Worm (Caenorhabditis elegans) whole organism, L4 larva: Measurements from ENCODE around the gene lipl-7.

ENCODE experiments used
- D1046.2 ChIP-seq: fragments of 200-800 bp; sonication (Bioruptor generic); IDR thresholded peaks from 2 replicates; pipeline ENCODE4 v1.3.6; 2022; ENCODE audit warnings: missing genetic modification characterization, missing compliant biosample characterization
- F10B5.3 ChIP-seq: sonication (generic microtip); optimal IDR thresholded peaks from 2 replicates; lab custom pipeline; 2016; ENCODE audit warnings: mild to moderate bottlenecking, missing genetic modification characterization, missing compliant biosample characterization
- T20F7.1 ChIP-seq: fragments of 200-800 bp; sonication (Bioruptor generic); optimal IDR thresholded peaks from 2 replicates; lab custom pipeline; 2018; ENCODE audit warnings: mild to moderate bottlenecking, missing genetic modification characterization, missing compliant biosample characterization
- Y48G9A.11 ChIP-seq: fragments of 200-800 bp; sonication (Bioruptor generic); IDR thresholded peaks from 2 replicates; pipeline ENCODE4 v1.3.6; 2022; ENCODE audit warnings: missing genetic modification reagents, missing genetic modification characterization, missing compliant biosample characterization
- Y75B8A.6 ChIP-seq: fragments of 200-800 bp; sonication (Bioruptor generic); IDR thresholded peaks from 2 replicates; pipeline ENCODE4 v1.3.6; 2022; ENCODE audit warnings: missing genetic modification reagents, missing genetic modification characterization, missing compliant biosample characterization
- ZK546.5 ChIP-seq, 2 experiments: sonication (generic microtip); optimal IDR thresholded peaks; 2 replicates each; lab custom pipeline; 2017; ENCODE audit warnings: missing biosample characterization in 2 of 2, missing genetic modification characterization in 2 of 2
- aha-1 ChIP-seq: fragments of 150-350 bp; peaks from one replicate; lab custom pipeline; 2014; ENCODE audit warnings: missing biosample characterization, missing genetic modification characterization
- ceh-20 ChIP-seq: fragments of 200-800 bp; sonication (Bioruptor generic); IDR thresholded peaks from 2 replicates; pipeline ENCODE4 v1.3.6; 2022; ENCODE audit warnings: missing genetic modification reagents, missing genetic modification characterization, missing compliant biosample characterization
- ceh-32 ChIP-seq: sonication (generic microtip); optimal IDR thresholded peaks from 2 replicates; lab custom pipeline; 2016; ENCODE audit warnings: mild to moderate bottlenecking, missing genetic modification characterization, missing compliant biosample characterization; ENCODE audit not compliant: poor library complexity
- ceh-44 ChIP-seq: fragments of 200-800 bp; sonication (Bioruptor generic); IDR thresholded peaks from 2 replicates; pipeline ENCODE4 v1.3.6; 2022; ENCODE audit warnings: missing genetic modification reagents, missing genetic modification characterization, missing compliant biosample characterization
- ctbp-1 ChIP-seq: fragments of 200-800 bp; sonication (Bioruptor generic); IDR thresholded peaks from 2 replicates; pipeline ENCODE4 v1.3.6; 2022; ENCODE audit warnings: missing genetic modification reagents, missing genetic modification characterization, missing compliant biosample characterization
- daf-12 ChIP-seq: fragments of 150-350 bp; optimal IDR thresholded peaks from 2 replicates; lab custom pipeline; 2014; ENCODE audit warnings: missing biosample characterization, missing genetic modification reagents, missing genetic modification characterization
- daf-16 ChIP-seq, 3 experiments: sonication (generic microtip); optimal IDR thresholded peaks; 2 replicates each; lab custom pipeline; 2016 to 2017; ENCODE audit warnings: missing genetic modification characterization in 3 of 3, missing genetic modification reagents in 3 of 3, mild to moderate bottlenecking in 2 of 3, missing compliant biosample characterization in 2 of 3, missing biosample characterization in 1 of 3, moderate library complexity in 1 of 3
- daf-19 ChIP-seq: fragments of 200-800 bp; sonication (Bioruptor generic); conservative IDR thresholded peaks from 2 replicates; pipeline ENCODE4 v1.3.6; 2022; ENCODE audit warnings: missing genetic modification characterization, missing compliant biosample characterization
- dmd-6 ChIP-seq: fragments of 200-800 bp; sonication (Bioruptor generic); IDR thresholded peaks from 2 replicates; pipeline ENCODE4 v1.3.6; 2022; ENCODE audit warnings: missing genetic modification reagents, missing genetic modification characterization, missing compliant biosample characterization
- dmd-8 ChIP-seq: fragments of 200-800 bp; sonication (Bioruptor generic); IDR thresholded peaks from 2 replicates; pipeline ENCODE4 v1.3.6; 2022; ENCODE audit warnings: missing genetic modification characterization, missing compliant biosample characterization
- duxl-1 ChIP-seq: sonication (generic microtip); optimal IDR thresholded peaks from 2 replicates; lab custom pipeline; 2016; ENCODE audit warnings: mild to moderate bottlenecking, missing genetic modification characterization, moderate library complexity, missing compliant biosample characterization; ENCODE audit not compliant: poor library complexity
- egl-43 ChIP-seq: fragments of 200-800 bp; sonication (Bioruptor generic); IDR thresholded peaks from 2 replicates; pipeline ENCODE4 v1.3.6; 2022; ENCODE audit warnings: missing genetic modification reagents, missing genetic modification characterization, missing compliant biosample characterization
- fkh-10 ChIP-seq: fragments of 150-350 bp; optimal IDR thresholded peaks from 2 replicates; lab custom pipeline; 2014; ENCODE audit warnings: missing biosample characterization, missing genetic modification reagents, missing genetic modification characterization
- hlh-11 ChIP-seq: fragments of 200-800 bp; sonication (Bioruptor generic); optimal IDR thresholded peaks from 2 replicates; lab custom pipeline; 2018; ENCODE audit warnings: mild to moderate bottlenecking, missing genetic modification characterization, missing compliant biosample characterization
- hlh-30 ChIP-seq: sonication (generic microtip); optimal IDR thresholded peaks from 2 replicates; lab custom pipeline; 2017; ENCODE audit warnings: antibody characterized with exemption, mild to moderate bottlenecking, missing genetic modification characterization, missing compliant biosample characterization; ENCODE audit not compliant: insufficient read depth
- hmg-1.1 ChIP-seq: fragments of 200-800 bp; sonication (Bioruptor generic); IDR thresholded peaks from 2 replicates; pipeline ENCODE4 v1.3.6; 2022; ENCODE audit warnings: missing genetic modification reagents, missing genetic modification characterization, missing compliant biosample characterization
- lin-39 ChIP-seq: fragments of 150-350 bp; optimal IDR thresholded peaks from 2 replicates; lab custom pipeline; 2014; ENCODE audit warnings: missing biosample characterization, missing genetic modification reagents, missing genetic modification characterization
- lir-3 ChIP-seq: sonication (generic microtip); optimal IDR thresholded peaks from 2 replicates; lab custom pipeline; 2016; ENCODE audit warnings: mild to moderate bottlenecking, missing genetic modification characterization, missing compliant biosample characterization
- lsy-2 ChIP-seq, 2 experiments: fragments of 150-350 bp in 1 of 2; sonication (generic microtip) in 1 of 2; optimal IDR thresholded peaks; 2 replicates each; lab custom pipeline; 2014 to 2017; ENCODE audit warnings: missing biosample characterization in 2 of 2, missing genetic modification characterization in 2 of 2
- mdl-1 ChIP-seq, 2 experiments: fragments of 150-350 bp in 1 of 2; sonication (generic microtip) in 1 of 2; optimal IDR thresholded peaks; 2 replicates each; lab custom pipeline; 2014 to 2017; ENCODE audit warnings: missing biosample characterization in 2 of 2, missing genetic modification characterization in 2 of 2
- mdt-29 ChIP-seq: fragments of 200-800 bp; sonication (Bioruptor generic); IDR thresholded peaks from 2 replicates; pipeline ENCODE4 v1.3.6; 2022; ENCODE audit warnings: missing genetic modification reagents, missing genetic modification characterization, missing compliant biosample characterization
- mep-1 ChIP-seq: fragments of 150-350 bp; sonication (generic microtip); optimal IDR thresholded peaks from 3 replicates; lab custom pipeline; 2014; ENCODE audit warnings: missing biosample characterization, missing genetic modification characterization
- mxl-2 ChIP-seq: fragments of 200-800 bp; sonication (Bioruptor generic); conservative IDR thresholded peaks from 2 replicates; pipeline ENCODE4 v1.3.6; 2022; ENCODE audit warnings: missing genetic modification reagents, missing genetic modification characterization, missing compliant biosample characterization
- nhr-11 ChIP-seq: fragments of 150-350 bp; optimal IDR thresholded peaks from 2 replicates; lab custom pipeline; 2014; ENCODE audit warnings: missing biosample characterization, missing genetic modification characterization
- nhr-111 ChIP-seq: fragments of 200-800 bp; sonication (Bioruptor generic); optimal IDR thresholded peaks from 2 replicates; lab custom pipeline; 2018; ENCODE audit warnings: mild to moderate bottlenecking, missing genetic modification characterization, missing compliant biosample characterization
- nhr-237 ChIP-seq: sonication (generic microtip); optimal IDR thresholded peaks from 2 replicates; lab custom pipeline; 2017; ENCODE audit warnings: missing biosample characterization, missing genetic modification characterization
- nhr-28 ChIP-seq: fragments of 150-350 bp; optimal IDR thresholded peaks from 2 replicates; lab custom pipeline; 2014; ENCODE audit warnings: missing biosample characterization, missing genetic modification characterization
- nhr-6 ChIP-seq: fragments of 150-350 bp; optimal IDR thresholded peaks from 2 replicates; lab custom pipeline; 2014; ENCODE audit warnings: missing biosample characterization, missing genetic modification characterization
- nhr-77 ChIP-seq: fragments of 150-350 bp; optimal IDR thresholded peaks from 2 replicates; lab custom pipeline; 2014; ENCODE audit warnings: missing biosample characterization, missing genetic modification characterization
- pha-4 ChIP-seq, 2 experiments: fragments of 150-350 bp in 1 of 2; fragments of 200-800 bp in 1 of 2; sonication (Bioruptor generic) in 1 of 2; IDR thresholded peaks in 1 of 2; optimal IDR thresholded peaks in 1 of 2; 2 replicates each; pipeline versions ENCODE4 v1.3.6 to Lab custom; 2014 to 2022; ENCODE audit warnings: missing genetic modification characterization in 2 of 2, missing genetic modification reagents in 2 of 2, missing biosample characterization in 1 of 2, missing compliant biosample characterization in 1 of 2
- rbr-2 ChIP-seq: sonication (generic microtip); optimal IDR thresholded peaks from 2 replicates; lab custom pipeline; 2016; ENCODE audit warnings: missing genotype, missing genetic modification characterization, missing compliant biosample characterization
- skn-1 ChIP-seq: fragments of 150-350 bp; optimal IDR thresholded peaks from 2 replicates; lab custom pipeline; 2014; ENCODE audit warnings: missing biosample characterization, missing genetic modification characterization

lipl-7 gene

DNA sequence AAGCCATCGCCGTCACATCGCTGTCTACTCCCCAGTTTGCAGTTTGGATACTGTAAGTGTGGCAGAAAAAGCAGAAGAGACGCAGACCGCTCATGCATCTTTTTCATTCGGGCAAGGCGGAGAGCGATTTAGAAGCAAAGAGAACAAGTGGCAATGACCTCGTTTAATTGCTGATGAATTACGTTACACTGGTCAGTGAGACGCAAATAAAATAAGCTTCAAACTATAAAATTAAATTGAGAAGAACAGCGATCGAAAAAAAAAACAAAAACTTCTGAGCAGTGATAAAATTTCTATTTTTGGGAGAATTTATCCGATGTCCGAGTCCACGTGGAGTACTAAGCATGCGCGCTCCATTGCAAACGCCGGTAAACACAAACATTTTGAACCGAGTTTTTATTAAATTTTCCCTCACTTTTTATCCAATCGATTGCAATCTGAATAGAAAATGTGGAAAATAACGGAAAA lies 19.5 kb downstream of the lipl-7 start, which contains the start of gene C24F3.2 (continued):
- TF ChIP-seq duxl-1 (tag; lab: Kevin White, UChicago) (no peak), nhr-11 (tag; lab: Kevin White, UChicago) (peak; percentile 36), Y48G9A.11 (GFP tag; lab: Robert Waterston, UW) (no peak), hlh-11 (peak; percentile 81), T20F7.1 (GFP tag; lab: Kevin White, UChicago) (no peak), Y75B8A.6 (GFP tag; lab: Robert Waterston, UW) (no peak), dmd-6 (GFP tag; lab: Robert Waterston, UW) (peak; percentile 48; the same call in 1 of the 2 replicates), lir-3 (no peak), daf-19 (GFP tag; lab: Robert Waterston, UW) (no peak), rbr-2 (tag; lab: Kevin White, UChicago) (peak; percentile 52), lsy-2 (tag; optimal IDR thresholded peaks at IDR 0.05; lab: Kevin White, UChicago) (peak; percentile 79 to 97), nhr-6 (tag; lab: Kevin White, UChicago) (peak; percentile 7), daf-16 (GFP tag; optimal IDR thresholded peaks at IDR 0.05; lab: Kevin White, UChicago) (peak in 1 of 2 experiments; percentile 7), daf-16 (tag; optimal IDR thresholded peaks at IDR 0.05; lab: Kevin White, UChicago) (peak; percentile 45), aha-1 (tag; lab: Kevin White, UChicago) (peak; percentile 95), mep-1 (tag; lab: Kevin White, UChicago) (no peak), ctbp-1 (no peak), nhr-28 (tag; lab: Kevin White, UChicago) (peak; percentile 57), D1046.2 (GFP tag; lab: Robert Waterston, UW) (no peak), dmd-8 (GFP tag; lab: Robert Waterston, UW) (no peak), ceh-32 (tag; lab: Kevin White, UChicago) (no peak), nhr-77 (no peak), skn-1 (tag; lab: Kevin White, UChicago) (no peak), pha-4 (GFP tag; IDR thresholded peaks at IDR 0.05; lab: Robert Waterston, UW) (no peak), pha-4 (tag; optimal IDR thresholded peaks at IDR 0.05; lab: Kevin White, UChicago) (no peak), hlh-30 (tag; lab: Kevin White, UChicago) (peak; percentile 58), hmg-1.1 (GFP tag; lab: Robert Waterston, UW) (peak; percentile 68), daf-12 (no peak), egl-43 (no peak)

ce11 chrIV:10221187-10221586 lies 20.4 kb downstream of the lipl-7 start, which contains the start of gene tram-1:
TSS of gene tram-1 (minus strand) at chrIV:10221287.
- no peak for TF ChIP-seq dmd-6 (GFP tag; lab: Robert Waterston, UW)
- TF ChIP-seq lin-39 (tag; lab: Kevin White, UChicago) = no peak
- TF ChIP-seq mxl-2 = no peak
- TF ChIP-seq mdl-1 (tag; optimal IDR thresholded peaks at IDR 0.05; lab: Kevin White, UChicago) = no peak
- TF ChIP-seq fkh-10 (GFP tag; lab: Kevin White, UChicago) = no peak
- TF ChIP-seq dmd-8 (GFP tag; lab: Robert Waterston, UW) = no peak

- no peak for TF ChIP-seq mdt-29 (GFP tag; lab: Robert Waterston, UW)
- TF ChIP-seq F10B5.3 = no peak
- no peak for TF ChIP-seq lin-39 (tag; lab: Kevin White, UChicago)
- no peak for TF ChIP-seq ZK546.5 (tag; optimal IDR thresholded peaks at IDR 0.05; lab: Kevin White, UChicago)
- no peak for TF ChIP-seq nhr-11 (tag; lab: Kevin White, UChicago)
- no peak for TF ChIP-seq ceh-20 (GFP tag; lab: Robert Waterston, UW)
- TF ChIP-seq nhr-28 (tag; lab: Kevin White, UChicago) = no peak
- TF ChIP-seq nhr-111 (GFP tag; lab: Kevin White, UChicago) = no peak
- no peak for TF ChIP-seq ceh-44 (GFP tag; lab: Robert Waterston, UW)
- TF ChIP-seq duxl-1 (tag; lab: Kevin White, UChicago) = no peak
- TF ChIP-seq nhr-237 (tag; lab: Kevin White, UChicago) = no peak
- no peak for TF ChIP-seq ceh-32 (tag; lab: Kevin White, UChicago)
These were observed 22.4 kb downstream of the lipl-7 start, which contains the start of gene qns-1 for ce11 chrIV:10219208-10219607. TSS of gene qns-1 (minus strand) at chrIV:10219308.
